Fruit fly (Drosophila melanogaster) whole organism, embryonic: ENCODE results near the gene upSET.
A peak's percentile ranks its signal among the peaks of the same experiment; 100 is the strongest.

Experiments
- Atf-2 ChIP-seq: fragments of 200-800 bp; sonication (Bioruptor generic); optimal IDR thresholded peaks from 2 replicates; lab custom pipeline; 2016; ENCODE audit warnings: missing biosample characterization, missing genetic modification characterization
- B-H2 ChIP-seq: fragments of 200-800 bp; sonication (Bioruptor generic); optimal IDR thresholded peaks from 2 replicates; lab custom pipeline; 2018; ENCODE audit warnings: missing biosample characterization, mild to moderate bottlenecking, missing genetic modification characterization
- CG10274 ChIP-seq: fragments of 200-800 bp; sonication (Bioruptor generic); optimal IDR thresholded peaks from 3 replicates; lab custom pipeline; 2017; ENCODE audit warnings: missing biosample characterization, mild to moderate bottlenecking, missing genetic modification characterization
- CG10565 ChIP-seq: fragments of 200-800 bp; sonication (Bioruptor generic); optimal IDR thresholded peaks from 3 replicates; lab custom pipeline; 2016; ENCODE audit warnings: missing biosample characterization, mild to moderate bottlenecking, missing genetic modification characterization
- CG10959 ChIP-seq: fragments of 200-800 bp; sonication (Bioruptor generic); IDR thresholded peaks from 2 replicates; pipeline ENCODE4 v1.3.6; 2022; ENCODE audit warnings: missing biosample characterization, missing genetic modification characterization
- CG12104 ChIP-seq: fragments of 200-800 bp; sonication (Bioruptor generic); optimal IDR thresholded peaks from 3 replicates; lab custom pipeline; 2016; ENCODE audit warnings: missing biosample characterization, missing genetic modification characterization
- CG12236 ChIP-seq: fragments of 200-800 bp; sonication (Bioruptor generic); optimal IDR thresholded peaks from 2 replicates; lab custom pipeline; 2016; ENCODE audit warnings: missing biosample characterization, missing genetic modification characterization
- CG12299 ChIP-seq: fragments of 200-800 bp; sonication (Bioruptor generic); optimal IDR thresholded peaks from 2 replicates; lab custom pipeline; 2018; ENCODE audit warnings: missing biosample characterization, mild to moderate bottlenecking, missing genetic modification characterization
- CG12769 ChIP-seq: fragments of 200-800 bp; sonication (Bioruptor generic); optimal IDR thresholded peaks from 2 replicates; lab custom pipeline; 2019; ENCODE audit warnings: missing biosample characterization, mild to moderate bottlenecking, missing genetic modification characterization, moderate library complexity
- CG14965 ChIP-seq: fragments of 200-800 bp; sonication (Bioruptor generic); optimal IDR thresholded peaks from 2 replicates; lab custom pipeline; 2016; ENCODE audit warnings: missing biosample characterization, missing genetic modification characterization, borderline replicate concordance
- CG15479 ChIP-seq: fragments of 200-800 bp; sonication (Bioruptor generic); optimal IDR thresholded peaks from 3 replicates; lab custom pipeline; 2019; ENCODE audit warnings: missing biosample characterization, mild to moderate bottlenecking, missing genetic modification characterization, moderate library complexity
- CG2889 ChIP-seq: fragments of 200-800 bp; sonication (Bioruptor generic); IDR thresholded peaks from 3 replicates; pipeline ENCODE4 v1.3.6; 2022; ENCODE audit warnings: missing biosample characterization, missing genetic modification characterization
- CG31224 ChIP-seq: fragments of 200-800 bp; sonication (Bioruptor generic); IDR thresholded peaks from 2 replicates; pipeline ENCODE4 v1.3.6; 2022; ENCODE audit warnings: missing biosample characterization, missing genetic modification characterization
- CG6254 ChIP-seq: fragments of 200-800 bp; sonication (Bioruptor generic); optimal IDR thresholded peaks from 3 replicates; lab custom pipeline; 2017; ENCODE audit warnings: mild to moderate bottlenecking, missing biosample characterization, missing genetic modification reagents, missing genetic modification characterization
- CG7987 ChIP-seq: fragments of 200-800 bp; sonication (Bioruptor generic); optimal IDR thresholded peaks from 2 replicates; lab custom pipeline; 2018; ENCODE audit warnings: missing biosample characterization, mild to moderate bottlenecking, missing genetic modification characterization, moderate library complexity
- CG9876 ChIP-seq: fragments of 200-800 bp; sonication (Bioruptor generic); optimal IDR thresholded peaks from 2 replicates; lab custom pipeline; 2016; ENCODE audit warnings: missing biosample characterization, missing genetic modification characterization
- Dref ChIP-seq: fragments of 200-800 bp; sonication (Bioruptor generic); IDR thresholded peaks from 2 replicates; pipeline ENCODE4 v1.3.6; 2022; ENCODE audit warnings: missing biosample characterization, missing genetic modification characterization
- Fer2 ChIP-seq: fragments of 200-800 bp; sonication (Bioruptor generic); optimal IDR thresholded peaks from 2 replicates; lab custom pipeline; 2018; ENCODE audit warnings: missing biosample characterization, mild to moderate bottlenecking, missing genetic modification characterization, moderate library complexity
- Gug ChIP-seq: fragments of 200-800 bp; sonication (Bioruptor generic); IDR thresholded peaks from 4 replicates; pipeline ENCODE4 v1.3.6; 2022; ENCODE audit warnings: missing biosample characterization, missing genetic modification characterization
- HLH3B ChIP-seq: fragments of 200-800 bp; sonication (Bioruptor generic); IDR thresholded peaks from 2 replicates; pipeline ENCODE4 v1.3.6; 2022; ENCODE audit warnings: missing biosample characterization, missing genetic modification characterization
- HLH4C ChIP-seq: fragments of 200-800 bp; sonication (Bioruptor generic); IDR thresholded peaks from 3 replicates; pipeline ENCODE4 v1.3.6; 2022; ENCODE audit warnings: missing biosample characterization, missing genetic modification characterization; ENCODE audit not compliant: partially characterized antibody
- Hmr ChIP-seq: fragments of 200-800 bp; sonication (Bioruptor generic); optimal IDR thresholded peaks from 3 replicates; lab custom pipeline; 2017; ENCODE audit warnings: mild to moderate bottlenecking, missing biosample characterization, missing genetic modification reagents, missing genetic modification characterization
- MBD-R2 ChIP-seq: fragments of 200-800 bp; sonication (Bioruptor generic); IDR thresholded peaks from 2 replicates; pipeline ENCODE4 v1.3.6; 2022; ENCODE audit warnings: missing biosample characterization, missing genetic modification characterization
- PHDP ChIP-seq: fragments of 200-800 bp; sonication (Bioruptor generic); optimal IDR thresholded peaks from 3 replicates; lab custom pipeline; 2018; ENCODE audit warnings: missing biosample characterization, mild to moderate bottlenecking, missing genetic modification characterization, moderate library complexity
- Pdp1 ChIP-seq, 2 experiments: fragments of 200-800 bp; sonication (Bioruptor generic); optimal IDR thresholded peaks; 3 replicates each; lab custom pipeline; 2016; ENCODE audit warnings: missing biosample characterization in 2 of 2, missing genetic modification characterization in 2 of 2, mild to moderate bottlenecking in 1 of 2, moderate library complexity in 1 of 2
- Sox102F ChIP-seq: fragments of 200-800 bp; sonication (Bioruptor generic); optimal IDR thresholded peaks from 2 replicates; lab custom pipeline; 2018; ENCODE audit warnings: missing biosample characterization, mild to moderate bottlenecking, missing genetic modification characterization, moderate library complexity
- Stat92E ChIP-seq, 3 experiments: fragments of >200 bp in 2 of 3; fragments of 200-800 bp in 1 of 3; sonication (Bioruptor generic) in 1 of 3; optimal IDR thresholded peaks; 2 replicates each; lab custom pipeline; 2017 to 2019; ENCODE audit warnings: missing biosample characterization in 3 of 3, missing genetic modification characterization in 3 of 3, mild to moderate bottlenecking in 1 of 3, moderate library complexity in 1 of 3
- YL-1 ChIP-seq: fragments of 200-800 bp; sonication (Bioruptor generic); optimal IDR thresholded peaks from 3 replicates; lab custom pipeline; 2017; ENCODE audit warnings: missing biosample characterization, mild to moderate bottlenecking, missing genetic modification characterization
- al ChIP-seq: fragments of 200-800 bp; sonication (Bioruptor generic); IDR thresholded peaks from 2 replicates; pipeline ENCODE4 v1.3.6; 2022; ENCODE audit warnings: missing biosample characterization, missing genetic modification characterization
- bigmax ChIP-seq: fragments of 200-800 bp; sonication (Bioruptor generic); optimal IDR thresholded peaks from 2 replicates; lab custom pipeline; 2018; ENCODE audit warnings: missing biosample characterization, mild to moderate bottlenecking, missing genetic modification characterization
- bowl ChIP-seq: fragments of 200-800 bp; sonication (Bioruptor generic); IDR thresholded peaks from 2 replicates; pipeline ENCODE4 v1.3.6; 2022; ENCODE audit warnings: missing biosample characterization, missing genetic modification characterization
- chn ChIP-seq: fragments of 200-800 bp; sonication (Bioruptor generic); optimal IDR thresholded peaks from 2 replicates; lab custom pipeline; 2016; ENCODE audit warnings: missing biosample characterization, missing genetic modification characterization
- crp ChIP-seq, 2 experiments: fragments of 200-800 bp; sonication (Bioruptor generic); optimal IDR thresholded peaks; 2 replicates in 1 of 2; 3 replicates in 1 of 2; lab custom pipeline; 2017; ENCODE audit warnings: missing biosample characterization in 2 of 2, missing genetic modification characterization in 2 of 2, mild to moderate bottlenecking in 1 of 2, moderate library complexity in 1 of 2
- dimm ChIP-seq: fragments of 200-800 bp; sonication (Bioruptor generic); IDR thresholded peaks from 2 replicates; pipeline ENCODE4 v1.3.6; 2022; ENCODE audit warnings: missing biosample characterization, missing genetic modification characterization
- dmrt99B ChIP-seq: fragments of 200-800 bp; sonication (Bioruptor generic); optimal IDR thresholded peaks from 2 replicates; lab custom pipeline; 2018; ENCODE audit warnings: missing biosample characterization, mild to moderate bottlenecking, missing genetic modification characterization, moderate library complexity
- dpn ChIP-seq, 2 experiments: fragments of 200-800 bp; sonication (Bioruptor generic); optimal IDR thresholded peaks; 3 replicates each; lab custom pipeline; 2016; ENCODE audit warnings: missing biosample characterization in 2 of 2, missing genetic modification characterization in 2 of 2
- lbe ChIP-seq: fragments of 200-800 bp; sonication (Bioruptor generic); optimal IDR thresholded peaks from 2 replicates; lab custom pipeline; 2016; ENCODE audit warnings: missing biosample characterization, mild to moderate bottlenecking, missing genetic modification characterization
- nerfin-1 ChIP-seq: fragments of 200-800 bp; sonication (Bioruptor generic); optimal IDR thresholded peaks from 3 replicates; lab custom pipeline; 2019; ENCODE audit warnings: missing biosample characterization, mild to moderate bottlenecking, missing genetic modification characterization, moderate library complexity
- onecut ChIP-seq: fragments of 200-800 bp; sonication (Bioruptor generic); IDR thresholded peaks from 2 replicates; pipeline ENCODE4 v1.3.6; 2022; ENCODE audit warnings: missing biosample characterization, missing genetic modification characterization
- otp ChIP-seq: fragments of 200-800 bp; sonication (Bioruptor generic); IDR thresholded peaks from 3 replicates; pipeline ENCODE4, ENCODE4 v1.3.6; 2022; ENCODE audit warnings: missing biosample characterization, missing genetic modification characterization
- phol ChIP-seq: fragments of 200-800 bp; sonication (Bioruptor generic); optimal IDR thresholded peaks from 3 replicates; lab custom pipeline; 2018; ENCODE audit warnings: missing biosample characterization, mild to moderate bottlenecking, missing genetic modification characterization, moderate library complexity
- pum ChIP-seq: fragments of 200-800 bp; sonication (Bioruptor generic); optimal IDR thresholded peaks from 2 replicates; lab custom pipeline; 2016; ENCODE audit warnings: missing biosample characterization, missing genetic modification characterization
- sd ChIP-seq: fragments of 200-800 bp; sonication (Bioruptor generic); optimal IDR thresholded peaks from 3 replicates; lab custom pipeline; 2018; ENCODE audit warnings: missing biosample characterization, mild to moderate bottlenecking, missing genetic modification characterization, moderate library complexity
- slbo ChIP-seq: fragments of 200-800 bp; sonication (Bioruptor generic); IDR thresholded peaks from 2 replicates; pipeline ENCODE4 v1.3.6; 2022; ENCODE audit warnings: missing biosample characterization, missing genetic modification characterization
- stc ChIP-seq: fragments of 200-800 bp; sonication (Bioruptor generic); IDR thresholded peaks from 2 replicates; pipeline ENCODE4 v1.3.6; 2022; ENCODE audit warnings: missing biosample characterization, missing genetic modification characterization
- tgo ChIP-seq: fragments of 200-800 bp; sonication (Bioruptor generic); IDR thresholded peaks from 3 replicates; pipeline ENCODE4 v1.3.6; 2022; ENCODE audit warnings: missing biosample characterization, missing genetic modification characterization
- tio ChIP-seq: fragments of 200-800 bp; sonication (Bioruptor generic); optimal IDR thresholded peaks from 2 replicates; lab custom pipeline; 2017; ENCODE audit warnings: missing biosample characterization, missing genetic modification characterization, inconsistent platforms
- tll ChIP-seq, 2 experiments: fragments of 200-800 bp in 1 of 2; fragments of >200 bp in 1 of 2; sonication (Bioruptor generic) in 1 of 2; optimal IDR thresholded peaks; 2 replicates each; lab custom pipeline; 2017 to 2019; ENCODE audit warnings: missing biosample characterization in 2 of 2, missing genetic modification characterization in 2 of 2, mild to moderate bottlenecking in 1 of 2, moderate library complexity in 1 of 2
- tx ChIP-seq: fragments of 200-800 bp; sonication (Bioruptor generic); optimal IDR thresholded peaks from 2 replicates; lab custom pipeline; 2016; ENCODE audit warnings: missing biosample characterization, missing genetic modification characterization
- vfl ChIP-seq: fragments of 200-800 bp; sonication (Bioruptor generic); optimal IDR thresholded peaks from 2 replicates; lab custom pipeline; 2016; ENCODE audit warnings: missing biosample characterization, missing genetic modification characterization
- zf30C ChIP-seq: fragments of 200-800 bp; sonication (Bioruptor generic); optimal IDR thresholded peaks from 3 replicates; lab custom pipeline; 2018; ENCODE audit warnings: missing biosample characterization, mild to moderate bottlenecking, missing genetic modification characterization

The upSET gene

DNA sequence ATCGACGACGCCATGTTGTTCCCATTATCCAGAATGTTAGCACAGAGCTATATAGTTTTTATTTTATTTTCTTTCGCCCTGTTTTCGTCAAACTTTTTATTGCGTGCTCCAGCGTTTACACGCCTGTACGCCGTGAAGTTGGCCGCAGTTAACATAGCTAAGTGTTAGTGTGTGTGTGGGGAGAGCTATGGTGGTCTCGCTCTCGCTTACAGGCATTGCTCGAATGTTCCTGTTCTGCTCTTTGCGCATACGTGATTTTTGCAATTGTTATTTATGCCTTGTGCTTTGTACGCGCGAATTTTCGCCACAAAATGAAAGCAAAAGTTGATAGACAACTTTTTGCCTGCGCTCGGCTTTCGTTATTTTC, 2.1 kb downstream of the upSET start:
- no peak for TF ChIP-seq bigmax
- peak; percentile 22; the same call in 1 of the 2 replicates for TF ChIP-seq onecut
- no peak for TF ChIP-seq Pdp1 (GFP tag; optimal IDR thresholded peaks at IDR 0.05; lab: Kevin White, UChicago)
- TF ChIP-seq dpn (GFP tag; optimal IDR thresholded peaks at IDR 0.05; lab: Kevin White, UChicago), result no peak
- 0 out of 2 replicates have a peak, but pooled peaks have one; percentile 28 for TF ChIP-seq CG10959
- no peak for TF ChIP-seq chn (GFP tag; lab: Kevin White, UChicago)
- no peak for TF ChIP-seq pum (GFP tag; lab: Kevin White, UChicago)
- TF ChIP-seq CG12104 (GFP tag; lab: Kevin White, UChicago), result no peak
- no peak for TF ChIP-seq crp (GFP tag; optimal IDR thresholded peaks at IDR 0.05; lab: Kevin White, UChicago)
- peak; percentile 35 for TF ChIP-seq PHDP
- TF ChIP-seq CG10274 (GFP tag; lab: Kevin White, UChicago), result no peak
- peak; percentile 46; the same call in 1 of the 2 replicates for TF ChIP-seq MBD-R2 (GFP tag; lab: Robert Waterston, UW)
- no peak for TF ChIP-seq tio (GFP tag; lab: Kevin White, UChicago)
- TF ChIP-seq nerfin-1 (tag; lab: Kevin White, UChicago), result peak; percentile 64
- TF ChIP-seq phol (tag; lab: Kevin White, UChicago), result peak; percentile 43
- TF ChIP-seq bowl, result no peak
- TF ChIP-seq CG12299 (tag; lab: Kevin White, UChicago), result no peak
- no peak for TF ChIP-seq HLH3B (GFP tag; lab: Robert Waterston, UW)
- no peak for TF ChIP-seq Fer2 (tag; lab: Kevin White, UChicago)
- TF ChIP-seq CG14965 (GFP tag; lab: Kevin White, UChicago), result no peak
- TF ChIP-seq dmrt99B (tag; lab: Kevin White, UChicago), result peak; percentile 1
- TF ChIP-seq CG10565 (GFP tag; lab: Kevin White, UChicago), result no peak
- TF ChIP-seq CG2889, result no peak
- TF ChIP-seq otp, result peak; percentile 60; the same call in 1 of the 3 replicates
- no peak for TF ChIP-seq Dref (GFP tag; lab: Robert Waterston, UW)
- TF ChIP-seq CG12236, result no peak
- no peak for TF ChIP-seq Stat92E (GFP tag; optimal IDR thresholded peaks at IDR 0.05; lab: Kevin White, UChicago)
- TF ChIP-seq Hmr (GFP tag; lab: Kevin White, UChicago), result peak; percentile 41
- no peak for TF ChIP-seq stc (GFP tag; lab: Robert Waterston, UW)
- no peak for TF ChIP-seq lbe (GFP tag; lab: Kevin White, UChicago)
- peak; percentile 76 for TF ChIP-seq CG7987 (GFP tag; lab: Kevin White, UChicago)
- TF ChIP-seq CG12769 (tag; lab: Kevin White, UChicago), result peak; percentile 55
- peak; percentile 30 for TF ChIP-seq CG6254
- TF ChIP-seq HLH4C (GFP tag; lab: Robert Waterston, UW), result no peak
- no peak for TF ChIP-seq CG9876
- no peak for TF ChIP-seq Sox102F (GFP tag; lab: Kevin White, UChicago)
- TF ChIP-seq Gug (GFP tag; lab: Robert Waterston, UW), result no peak
- TF ChIP-seq CG15479 (GFP tag; lab: Kevin White, UChicago), result peak; percentile 63
- no peak for TF ChIP-seq tx (GFP tag; lab: Kevin White, UChicago)
- TF ChIP-seq al, result no peak
- no peak for TF ChIP-seq Atf-2 (GFP tag; lab: Kevin White, UChicago)
- TF ChIP-seq zf30C (GFP tag; lab: Kevin White, UChicago), result no peak
- TF ChIP-seq tgo (GFP tag; lab: Robert Waterston, UW), result no peak
- no peak for TF ChIP-seq vfl
- no peak for TF ChIP-seq CG31224 (GFP tag; lab: Robert Waterston, UW)
- TF ChIP-seq YL-1 (GFP tag; lab: Kevin White, UChicago), result peak; percentile 92
- peak; percentile 74 for TF ChIP-seq B-H2
- no peak for TF ChIP-seq dimm (GFP tag; lab: Robert Waterston, UW)
- no peak for TF ChIP-seq tll (GFP tag; optimal IDR thresholded peaks at IDR 0.05; lab: Kevin White, UChicago)
- TF ChIP-seq sd, result peak; percentile 78
- TF ChIP-seq slbo (GFP tag; lab: Robert Waterston, UW), result peak; percentile 21; the same call in 1 of the 2 replicates
